Fruit fly (Drosophila melanogaster) whole organism, embryonic: ENCODE measurements around the gene CG5157.
A peak's percentile ranks its signal among the peaks of the same experiment; 100 is the strongest.

Source experiments
- Ada2b ChIP-seq: fragments of 200-800 bp; sonication (Bioruptor generic); IDR thresholded peaks from 2 replicates; pipeline ENCODE4 v1.3.6; 2022; ENCODE audit warnings: missing biosample characterization, missing genetic modification characterization
- B-H1 ChIP-seq: fragments of 200-800 bp; sonication (Bioruptor generic); IDR thresholded peaks from 3 replicates; pipeline ENCODE4 v1.3.6; 2022; ENCODE audit warnings: missing biosample characterization, missing genetic modification characterization
- CG10462 ChIP-seq: fragments of 200-800 bp; sonication (Bioruptor generic); optimal IDR thresholded peaks from 2 replicates; lab custom pipeline; 2016; ENCODE audit warnings: missing biosample characterization, missing genetic modification characterization
- CG13424 ChIP-seq: fragments of 200-800 bp; sonication (Bioruptor generic); optimal IDR thresholded peaks from 2 replicates; lab custom pipeline; 2019; ENCODE audit warnings: missing biosample characterization, mild to moderate bottlenecking, missing genetic modification characterization, moderate library complexity
- CG14050 ChIP-seq: fragments of 200-800 bp; sonication (Bioruptor generic); IDR thresholded peaks from 3 replicates; pipeline ENCODE4 v1.3.6; 2022; ENCODE audit warnings: missing biosample characterization, missing genetic modification characterization
- CG14965 ChIP-seq: fragments of 200-800 bp; sonication (Bioruptor generic); optimal IDR thresholded peaks from 2 replicates; lab custom pipeline; 2016; ENCODE audit warnings: missing biosample characterization, missing genetic modification characterization, borderline replicate concordance
- CG16863 ChIP-seq: fragments of 200-800 bp; sonication (Bioruptor generic); optimal IDR thresholded peaks from 3 replicates; lab custom pipeline; 2016; ENCODE audit warnings: missing biosample characterization, missing genetic modification characterization
- CG17186 ChIP-seq: fragments of 200-800 bp; sonication (Bioruptor generic); optimal IDR thresholded peaks from 3 replicates; lab custom pipeline; 2017; ENCODE audit warnings: missing biosample characterization, missing genetic modification reagents, missing genetic modification characterization
- CG2875 ChIP-seq: fragments of 200-800 bp; sonication (Bioruptor generic); optimal IDR thresholded peaks from 2 replicates; lab custom pipeline; 2017; ENCODE audit warnings: missing biosample characterization, mild to moderate bottlenecking, missing genetic modification characterization, missing genetic modification reagents
- CG30403 ChIP-seq: fragments of 200-800 bp; sonication (Bioruptor generic); optimal IDR thresholded peaks from 3 replicates; lab custom pipeline; 2016; ENCODE audit warnings: missing biosample characterization, missing genetic modification characterization
- CG31365 ChIP-seq: fragments of 200-800 bp; sonication (Bioruptor generic); optimal IDR thresholded peaks from 2 replicates; lab custom pipeline; 2018; ENCODE audit warnings: missing biosample characterization, mild to moderate bottlenecking, missing genetic modification characterization
- CG4854 ChIP-seq: fragments of 200-800 bp; sonication (Bioruptor generic); optimal IDR thresholded peaks from 2 replicates; lab custom pipeline; 2016; ENCODE audit warnings: missing biosample characterization, missing genetic modification characterization, inconsistent platforms
- CG6175 ChIP-seq: fragments of 200-800 bp; sonication (Bioruptor generic); IDR thresholded peaks from 3 replicates; pipeline ENCODE4 v1.3.6; 2022; ENCODE audit warnings: missing biosample characterization, missing genetic modification characterization
- CG7556 ChIP-seq: fragments of 200-800 bp; sonication (Bioruptor generic); optimal IDR thresholded peaks from 2 replicates; lab custom pipeline; 2017; ENCODE audit warnings: missing biosample characterization, mild to moderate bottlenecking, missing genetic modification characterization
- CG7839 ChIP-seq: fragments of 200-800 bp; sonication (Bioruptor generic); optimal IDR thresholded peaks from 3 replicates; lab custom pipeline; 2018; ENCODE audit warnings: missing biosample characterization, mild to moderate bottlenecking, missing genetic modification characterization, moderate library complexity
- CG9437 ChIP-seq: fragments of 200-800 bp; sonication (Bioruptor generic); optimal IDR thresholded peaks from 2 replicates; lab custom pipeline; 2018; ENCODE audit warnings: missing biosample characterization, mild to moderate bottlenecking, missing genetic modification characterization
- CG9932 ChIP-seq: fragments of 200-800 bp; sonication (Bioruptor generic); IDR thresholded peaks from 2 replicates; pipeline ENCODE4 v1.3.6; 2022; ENCODE audit warnings: missing biosample characterization, missing genetic modification characterization
- D19B ChIP-seq: fragments of 200-800 bp; sonication (Bioruptor generic); optimal IDR thresholded peaks from 2 replicates; lab custom pipeline; 2017; ENCODE audit warnings: missing biosample characterization, mild to moderate bottlenecking, missing genetic modification characterization
- Dip3 ChIP-seq: fragments of 200-800 bp; sonication (Bioruptor generic); optimal IDR thresholded peaks from 3 replicates; lab custom pipeline; 2016; ENCODE audit warnings: missing biosample characterization, missing genetic modification characterization
- Doc2 ChIP-seq: fragments of 200-800 bp; sonication (Bioruptor generic); IDR thresholded peaks from 2 replicates; pipeline ENCODE4 v1.3.6; 2022; ENCODE audit warnings: missing biosample characterization, missing genetic modification characterization
- Hmx ChIP-seq: fragments of 200-800 bp; sonication (Bioruptor generic); optimal IDR thresholded peaks from 2 replicates; lab custom pipeline; 2016; ENCODE audit warnings: missing biosample characterization, missing genetic modification characterization
- Hr51 ChIP-seq, 2 experiments: fragments of 200-800 bp; sonication (Bioruptor generic); optimal IDR thresholded peaks; 2 replicates in 1 of 2; 3 replicates in 1 of 2; lab custom pipeline; 2016 to 2018; ENCODE audit warnings: missing biosample characterization in 2 of 2, missing genetic modification characterization in 2 of 2, mild to moderate bottlenecking in 1 of 2, moderate library complexity in 1 of 2
- Hr78 ChIP-seq, 2 experiments: fragments of 200-800 bp in 1 of 2; fragments of >200 bp in 1 of 2; sonication (Bioruptor generic) in 1 of 2; optimal IDR thresholded peaks; 2 replicates each; lab custom pipeline; 2017 to 2019; ENCODE audit warnings: missing biosample characterization in 2 of 2, missing genetic modification characterization in 2 of 2, mild to moderate bottlenecking in 1 of 2, moderate library complexity in 1 of 2
- Lpt ChIP-seq: fragments of >200 bp; optimal IDR thresholded peaks from 2 replicates; lab custom pipeline; 2018; ENCODE audit warnings: missing biosample characterization, missing genetic modification characterization
- MTF-1 ChIP-seq: fragments of 200-800 bp; sonication (Bioruptor generic); optimal IDR thresholded peaks from 2 replicates; lab custom pipeline; 2018; ENCODE audit warnings: missing biosample characterization, mild to moderate bottlenecking, missing genetic modification characterization, borderline replicate concordance
- Meics ChIP-seq: fragments of 200-800 bp; sonication (Bioruptor generic); optimal IDR thresholded peaks from 2 replicates; lab custom pipeline; 2017; ENCODE audit warnings: missing biosample characterization, mild to moderate bottlenecking, missing genetic modification characterization
- NC2β ChIP-seq: fragments of 200-800 bp; sonication (Bioruptor generic); optimal IDR thresholded peaks from 2 replicates; lab custom pipeline; 2016; ENCODE audit warnings: missing biosample characterization, missing genetic modification characterization
- Nf-YA ChIP-seq: fragments of 200-800 bp; sonication (Bioruptor generic); IDR thresholded peaks from 2 replicates; pipeline ENCODE4 v1.3.6; 2022; ENCODE audit warnings: missing biosample characterization, missing genetic modification characterization
- Nf-YB ChIP-seq: fragments of 200-800 bp; sonication (Bioruptor generic); optimal IDR thresholded peaks from 3 replicates; lab custom pipeline; 2019; ENCODE audit warnings: missing biosample characterization, mild to moderate bottlenecking, missing genetic modification characterization, moderate library complexity
- Poxn ChIP-seq: fragments of 200-800 bp; sonication (Bioruptor generic); IDR thresholded peaks from 2 replicates; pipeline ENCODE4 v1.3.6; 2022; ENCODE audit warnings: missing biosample characterization, missing genetic modification characterization
- Ssrp ChIP-seq: fragments of 200-800 bp; sonication (Bioruptor generic); optimal IDR thresholded peaks from 2 replicates; lab custom pipeline; 2018; ENCODE audit warnings: missing biosample characterization, mild to moderate bottlenecking, missing genetic modification characterization, moderate library complexity
- crol ChIP-seq: fragments of 200-800 bp; sonication (Bioruptor generic); IDR thresholded peaks from 2 replicates; pipeline ENCODE4 v1.3.6; 2022; ENCODE audit warnings: missing biosample characterization, missing genetic modification characterization
- da ChIP-seq: fragments of 200-800 bp; sonication (Bioruptor generic); optimal IDR thresholded peaks from 2 replicates; lab custom pipeline; 2016; ENCODE audit warnings: missing biosample characterization, missing genetic modification characterization
- dimm ChIP-seq: fragments of 200-800 bp; sonication (Bioruptor generic); IDR thresholded peaks from 2 replicates; pipeline ENCODE4 v1.3.6; 2022; ENCODE audit warnings: missing biosample characterization, missing genetic modification characterization
- dysf ChIP-seq: fragments of 200-800 bp; sonication (Bioruptor generic); IDR thresholded peaks from 3 replicates; pipeline ENCODE4 v1.3.6; 2022; ENCODE audit warnings: missing biosample characterization, missing genetic modification characterization
- emc ChIP-seq: fragments of 200-800 bp; sonication (Bioruptor generic); optimal IDR thresholded peaks from 2 replicates; lab custom pipeline; 2016; ENCODE audit warnings: missing biosample characterization, missing genetic modification characterization
- fd64A ChIP-seq: fragments of 200-800 bp; sonication (Bioruptor generic); optimal IDR thresholded peaks from 3 replicates; lab custom pipeline; 2018; ENCODE audit warnings: missing biosample characterization, mild to moderate bottlenecking, missing genetic modification characterization
- grau ChIP-seq: fragments of 200-800 bp; optimal IDR thresholded peaks from 3 replicates; lab custom pipeline; 2019; ENCODE audit warnings: missing biosample characterization, mild to moderate bottlenecking, missing genetic modification characterization, moderate library complexity
- grn ChIP-seq: fragments of 200-800 bp; sonication (Bioruptor generic); optimal IDR thresholded peaks from 3 replicates; lab custom pipeline; 2017; ENCODE audit warnings: missing biosample characterization, missing genetic modification characterization
- luna ChIP-seq: fragments of 200-800 bp; sonication (Bioruptor generic); optimal IDR thresholded peaks from 2 replicates; lab custom pipeline; 2016; ENCODE audit warnings: missing biosample characterization, missing genetic modification characterization
- odd ChIP-seq: fragments of 200-800 bp; sonication (Bioruptor generic); optimal IDR thresholded peaks from 2 replicates; lab custom pipeline; 2017; ENCODE audit warnings: missing biosample characterization, mild to moderate bottlenecking, missing genetic modification characterization
- org-1 ChIP-seq: fragments of 200-800 bp; sonication (Bioruptor generic); optimal IDR thresholded peaks from 2 replicates; lab custom pipeline; 2017; ENCODE audit warnings: missing biosample characterization, missing genetic modification characterization
- pnt ChIP-seq: fragments of 200-800 bp; sonication (Bioruptor generic); optimal IDR thresholded peaks from 3 replicates; lab custom pipeline; 2016; ENCODE audit warnings: missing biosample characterization, missing genetic modification characterization
- schlank ChIP-seq: fragments of 200-800 bp; sonication (Bioruptor generic); optimal IDR thresholded peaks from 2 replicates; lab custom pipeline; 2018; ENCODE audit warnings: missing biosample characterization, mild to moderate bottlenecking, missing genetic modification characterization
- shn ChIP-seq: fragments of 200-800 bp; sonication (Bioruptor generic); optimal IDR thresholded peaks from 3 replicates; lab custom pipeline; 2016; ENCODE audit warnings: missing biosample characterization, missing genetic modification characterization
- so ChIP-seq: fragments of 200-800 bp; sonication (Bioruptor generic); IDR thresholded peaks from 3 replicates; pipeline ENCODE4 v1.3.6; 2022; ENCODE audit warnings: missing biosample characterization, missing genetic modification characterization
- tap ChIP-seq: fragments of 200-800 bp; optimal IDR thresholded peaks from 3 replicates; lab custom pipeline; 2019; ENCODE audit warnings: missing biosample characterization, mild to moderate bottlenecking, missing genetic modification characterization, moderate library complexity
- toy ChIP-seq: fragments of 200-800 bp; sonication (Bioruptor generic); IDR thresholded peaks from 2 replicates; pipeline ENCODE4 v1.3.6; 2022; ENCODE audit warnings: missing biosample characterization, missing genetic modification characterization
- wdn ChIP-seq: fragments of 200-800 bp; sonication (Bioruptor generic); IDR thresholded peaks from 2 replicates; pipeline ENCODE4 v1.3.6; 2022; ENCODE audit warnings: missing biosample characterization, missing genetic modification characterization
- zen2 ChIP-seq: fragments of 200-800 bp; sonication (Bioruptor generic); IDR thresholded peaks from 3 replicates; pipeline ENCODE4 v1.3.6; 2022; ENCODE audit warnings: missing biosample characterization, missing genetic modification characterization; ENCODE audit not compliant: partially characterized antibody
- zfh1 ChIP-seq: fragments of 200-800 bp; sonication (Bioruptor generic); IDR thresholded peaks from 3 replicates; pipeline ENCODE4 v1.3.6; 2022; ENCODE audit warnings: missing biosample characterization, missing genetic modification characterization

CG5157 gene

dm6 chr3L:16105528-16105927, 32.2 kb downstream of the CG5157 start, which contains the start of the genes IntS9 and CG43295 (continued):
- TF ChIP-seq schlank (tag; lab: Kevin White, UChicago) (peak; percentile 56), wdn (peak; percentile 77), emc (GFP tag; lab: Kevin White, UChicago) (peak; percentile 53), Nf-YA (GFP tag; lab: Robert Waterston, UW) (peak; percentile 65; the same call in 1 of the 2 replicates), CG14965 (GFP tag; lab: Kevin White, UChicago) (no peak), CG7556 (GFP tag; lab: Kevin White, UChicago) (no peak), Hr78 (GFP tag; optimal IDR thresholded peaks at IDR 0.05; lab: Kevin White, UChicago) (no peak), so (GFP tag; lab: Robert Waterston, UW) (peak; percentile 69; the same call in 2 of the 3 replicates), CG2875 (GFP tag; lab: Kevin White, UChicago) (peak; percentile 73), Hr51 (GFP tag; optimal IDR thresholded peaks at IDR 0.05; lab: Kevin White, UChicago) (peak in 1 of 2 experiments; percentile 75), CG4854 (peak; percentile 73), odd (GFP tag; lab: Kevin White, UChicago) (no peak), CG16863 (peak; percentile 87), Dip3 (GFP tag; lab: Kevin White, UChicago) (peak; percentile 86), CG13424 (tag; lab: Kevin White, UChicago) (peak; percentile 78), zen2 (GFP tag; lab: Robert Waterston, UW) (no peak), D19B (GFP tag; lab: Kevin White, UChicago) (no peak), CG17186 (GFP tag; lab: Kevin White, UChicago) (peak; percentile 54), Ssrp (peak; percentile 78), da (GFP tag; lab: Kevin White, UChicago) (peak; percentile 48), tap (no peak), fd64A (GFP tag; lab: Kevin White, UChicago) (peak; percentile 46), CG10462 (GFP tag; lab: Kevin White, UChicago) (peak; percentile 75), crol (GFP tag; lab: Robert Waterston, UW) (0 out of 2 replicates have a peak, but pooled peaks have one; percentile 17), CG30403 (peak; percentile 90), CG31365 (peak; percentile 36), shn (GFP tag; lab: Kevin White, UChicago) (peak; percentile 88), dimm (GFP tag; lab: Robert Waterston, UW) (0 out of 2 replicates have a peak, but pooled peaks have one; percentile 19), Hmx (GFP tag; lab: Kevin White, UChicago) (peak; percentile 51), Lpt (GFP tag; lab: Kevin White, UChicago) (no peak), Poxn (GFP tag; lab: Robert Waterston, UW) (0 out of 2 replicates have a peak, but pooled peaks have one; percentile 8), zfh1 (GFP tag; lab: Robert Waterston, UW) (peak; percentile 90), CG9437 (peak; percentile 42), toy (GFP tag; lab: Robert Waterston, UW) (no peak), Meics (peak; percentile 69), CG7839 (tag; lab: Kevin White, UChicago) (no peak), org-1 (peak; percentile 75), Nf-YB (GFP tag; lab: Kevin White, UChicago) (no peak), MTF-1 (GFP tag; lab: Kevin White, UChicago) (no peak), grau (tag; lab: Kevin White, UChicago) (no peak), Ada2b (GFP tag; lab: Robert Waterston, UW) (peak; percentile 86), dysf (GFP tag; lab: Robert Waterston, UW) (peak; percentile 73), NC2β (GFP tag; lab: Kevin White, UChicago) (peak; percentile 89), pnt (GFP tag; lab: Kevin White, UChicago) (peak; percentile 83), grn (GFP tag; lab: Kevin White, UChicago) (no peak), CG6175 (GFP tag; lab: Robert Waterston, UW) (no peak), CG9932 (GFP tag; lab: Robert Waterston, UW) (peak; percentile 79), CG14050 (peak; percentile 79), Doc2 (GFP tag; lab: Robert Waterston, UW) (no peak), luna (GFP tag; lab: Kevin White, UChicago) (no peak), B-H1 (GFP tag; lab: Robert Waterston, UW) (peak; percentile 79)
